Fruit fly (Drosophila melanogaster) whole organism, embryonic: ENCODE measurements around the gene CG34001.
A peak's percentile ranks its signal among the peaks of the same experiment; 100 is the strongest.

Experiments
- Adf1 ChIP-seq: fragments of 200-800 bp; sonication (Bioruptor generic); IDR thresholded peaks from 2 replicates; pipeline ENCODE4 v1.3.6; 2022; ENCODE audit warnings: missing biosample characterization, missing genetic modification characterization
- Atf-2 ChIP-seq: fragments of 200-800 bp; sonication (Bioruptor generic); optimal IDR thresholded peaks from 2 replicates; lab custom pipeline; 2016; ENCODE audit warnings: missing biosample characterization, missing genetic modification characterization
- B-H1 ChIP-seq: fragments of 200-800 bp; sonication (Bioruptor generic); IDR thresholded peaks from 3 replicates; pipeline ENCODE4 v1.3.6; 2022; ENCODE audit warnings: missing biosample characterization, missing genetic modification characterization
- CG10431 ChIP-seq: fragments of 200-800 bp; sonication (Bioruptor generic); optimal IDR thresholded peaks from 3 replicates; lab custom pipeline; 2018; ENCODE audit warnings: missing biosample characterization, mild to moderate bottlenecking, missing genetic modification characterization
- CG10654 ChIP-seq: fragments of 200-800 bp; sonication (Bioruptor generic); optimal IDR thresholded peaks from 2 replicates; lab custom pipeline; 2016; ENCODE audit warnings: missing biosample characterization, missing genetic modification characterization
- CG11093 ChIP-seq: fragments of 200-800 bp; sonication (Bioruptor generic); IDR thresholded peaks from 3 replicates; pipeline ENCODE4 v1.3.6; 2022; ENCODE audit warnings: missing biosample characterization, missing genetic modification characterization
- CG12071 ChIP-seq: fragments of 200-800 bp; sonication (Bioruptor generic); optimal IDR thresholded peaks from 3 replicates; lab custom pipeline; 2018; ENCODE audit warnings: missing biosample characterization, mild to moderate bottlenecking, missing genetic modification characterization
- CG14050 ChIP-seq: fragments of 200-800 bp; sonication (Bioruptor generic); IDR thresholded peaks from 3 replicates; pipeline ENCODE4 v1.3.6; 2022; ENCODE audit warnings: missing biosample characterization, missing genetic modification characterization
- CG15514 ChIP-seq: fragments of 200-800 bp; sonication (Bioruptor generic); optimal IDR thresholded peaks from 3 replicates; lab custom pipeline; 2017; ENCODE audit warnings: missing biosample characterization, missing genetic modification characterization, mild to moderate bottlenecking, moderate library complexity, missing genetic modification reagents
- CG16779 ChIP-seq: fragments of 200-800 bp; sonication (Bioruptor generic); IDR thresholded peaks from 2 replicates; pipeline ENCODE4 v1.3.6; 2022; ENCODE audit warnings: missing biosample characterization, missing genetic modification characterization
- CG17912 ChIP-seq: fragments of 200-800 bp; sonication (Bioruptor generic); optimal IDR thresholded peaks from 2 replicates; lab custom pipeline; 2018; ENCODE audit warnings: missing biosample characterization, mild to moderate bottlenecking, missing genetic modification characterization
- CG33557 ChIP-seq: fragments of 200-800 bp; sonication (Bioruptor generic); optimal IDR thresholded peaks from 2 replicates; lab custom pipeline; 2019; ENCODE audit warnings: missing biosample characterization, mild to moderate bottlenecking, missing genetic modification characterization, moderate library complexity
- CG4707 ChIP-seq: fragments of 200-800 bp; sonication (Bioruptor generic); optimal IDR thresholded peaks from 2 replicates; lab custom pipeline; 2018; ENCODE audit warnings: missing biosample characterization, mild to moderate bottlenecking, missing genetic modification characterization, moderate library complexity
- CG7928 ChIP-seq: fragments of 200-800 bp; sonication (Bioruptor generic); optimal IDR thresholded peaks from 2 replicates; lab custom pipeline; 2017; ENCODE audit warnings: missing biosample characterization, mild to moderate bottlenecking, missing genetic modification characterization
- CoRest ChIP-seq: fragments of 200-800 bp; sonication (Bioruptor generic); optimal IDR thresholded peaks from 3 replicates; lab custom pipeline; 2018; ENCODE audit warnings: missing biosample characterization, mild to moderate bottlenecking, missing genetic modification characterization, moderate library complexity
- D19B ChIP-seq: fragments of 200-800 bp; sonication (Bioruptor generic); optimal IDR thresholded peaks from 2 replicates; lab custom pipeline; 2017; ENCODE audit warnings: missing biosample characterization, mild to moderate bottlenecking, missing genetic modification characterization
- Deaf1 ChIP-seq: fragments of 200-800 bp; optimal IDR thresholded peaks from 3 replicates; lab custom pipeline; 2019; ENCODE audit warnings: missing biosample characterization, mild to moderate bottlenecking, missing genetic modification characterization, moderate library complexity
- Drgx ChIP-seq: fragments of 200-800 bp; sonication (Bioruptor generic); IDR thresholded peaks from 2 replicates; pipeline ENCODE4 v1.3.6; 2022; ENCODE audit warnings: missing biosample characterization, missing genetic modification characterization
- E2f1 ChIP-seq: fragments of 200-800 bp; sonication (Bioruptor generic); IDR thresholded peaks from 2 replicates; pipeline ENCODE4 v1.3.6; 2022; ENCODE audit warnings: missing biosample characterization, missing genetic modification characterization
- HLH4C ChIP-seq: fragments of 200-800 bp; sonication (Bioruptor generic); IDR thresholded peaks from 3 replicates; pipeline ENCODE4 v1.3.6; 2022; ENCODE audit warnings: missing biosample characterization, missing genetic modification characterization; ENCODE audit not compliant: partially characterized antibody
- Med ChIP-seq: fragments of 200-800 bp; sonication (Bioruptor generic); peaks from one replicate; lab custom pipeline; 2016; ENCODE audit warnings: missing biosample characterization, missing genetic modification characterization, mild to moderate bottlenecking, inconsistent platforms, moderate library complexity
- Mes4 ChIP-seq: fragments of 200-800 bp; sonication (Bioruptor generic); optimal IDR thresholded peaks from 2 replicates; lab custom pipeline; 2016; ENCODE audit warnings: missing biosample characterization, missing genetic modification characterization
- NFAT ChIP-seq: fragments of 200-800 bp; sonication (Bioruptor generic); IDR thresholded peaks from 2 replicates; pipeline ENCODE4 v1.3.6; 2022; ENCODE audit warnings: missing biosample characterization, missing genetic modification characterization
- NK7.1 ChIP-seq: fragments of 200-800 bp; sonication (Bioruptor generic); optimal IDR thresholded peaks from 3 replicates; lab custom pipeline; 2016; ENCODE audit warnings: missing biosample characterization, missing genetic modification characterization
- Oli ChIP-seq: fragments of 200-800 bp; sonication (Bioruptor generic); optimal IDR thresholded peaks from 2 replicates; lab custom pipeline; 2018; ENCODE audit warnings: missing biosample characterization, mild to moderate bottlenecking, missing genetic modification characterization, moderate library complexity
- Spps ChIP-seq: fragments of 200-800 bp; sonication (Bioruptor generic); optimal IDR thresholded peaks from 2 replicates; lab custom pipeline; 2018; ENCODE audit warnings: missing biosample characterization, mild to moderate bottlenecking, missing genetic modification characterization
- Taf1 ChIP-seq: fragments of 200-800 bp; sonication (Bioruptor generic); IDR thresholded peaks from 2 replicates; pipeline ENCODE4 v1.3.6; 2022; ENCODE audit warnings: missing biosample characterization, missing genetic modification characterization
- ap ChIP-seq: fragments of 200-800 bp; sonication (Bioruptor generic); IDR thresholded peaks from 2 replicates; pipeline ENCODE4 v1.3.6; 2022; ENCODE audit warnings: missing biosample characterization, missing genetic modification characterization
- cato ChIP-seq: fragments of 200-800 bp; sonication (Bioruptor generic); optimal IDR thresholded peaks from 2 replicates; lab custom pipeline; 2016; ENCODE audit warnings: missing biosample characterization, missing genetic modification characterization, borderline replicate concordance
- cwo ChIP-seq: fragments of 200-800 bp; sonication (Bioruptor generic); optimal IDR thresholded peaks from 3 replicates; lab custom pipeline; 2017; ENCODE audit warnings: missing biosample characterization, missing genetic modification characterization, mild to moderate bottlenecking, moderate library complexity, missing genetic modification reagents
- dan ChIP-seq: fragments of 200-800 bp; sonication (Bioruptor generic); IDR thresholded peaks from 2 replicates; pipeline ENCODE4 v1.3.6; 2022; ENCODE audit warnings: missing biosample characterization, missing genetic modification characterization
- dm ChIP-seq: fragments of 200-800 bp; sonication (Bioruptor generic); optimal IDR thresholded peaks from 3 replicates; lab custom pipeline; 2016; ENCODE audit warnings: missing biosample characterization, missing genetic modification characterization
- grau ChIP-seq: fragments of 200-800 bp; optimal IDR thresholded peaks from 3 replicates; lab custom pipeline; 2019; ENCODE audit warnings: missing biosample characterization, mild to moderate bottlenecking, missing genetic modification characterization, moderate library complexity
- inv ChIP-seq: fragments of 200-800 bp; sonication (Bioruptor generic); IDR thresholded peaks from 2 replicates; pipeline ENCODE4 v1.3.6; 2022; ENCODE audit warnings: missing biosample characterization, missing genetic modification characterization; ENCODE audit not compliant: partially characterized antibody
- jing ChIP-seq: fragments of 200-800 bp; sonication (Bioruptor generic); optimal IDR thresholded peaks from 2 replicates; lab custom pipeline; 2018; ENCODE audit warnings: missing biosample characterization, mild to moderate bottlenecking, missing genetic modification characterization
- lbe ChIP-seq: fragments of 200-800 bp; sonication (Bioruptor generic); optimal IDR thresholded peaks from 2 replicates; lab custom pipeline; 2016; ENCODE audit warnings: missing biosample characterization, mild to moderate bottlenecking, missing genetic modification characterization
- prd ChIP-seq, 3 experiments: fragments of >200 bp in 2 of 3; fragments of 200-800 bp in 1 of 3; sonication (Bioruptor generic) in 1 of 3; optimal IDR thresholded peaks in 2 of 3; IDR thresholded peaks in 1 of 3; 2 replicates in 2 of 3; 3 replicates in 1 of 3; pipeline versions ENCODE4 v1.3.6 to Lab custom; 2017 to 2022; ENCODE audit warnings: missing biosample characterization in 1 of 3, missing genetic modification characterization in 1 of 3
- pros ChIP-seq: fragments of 200-800 bp; sonication (Bioruptor generic); optimal IDR thresholded peaks from 3 replicates; lab custom pipeline; 2019; ENCODE audit warnings: missing biosample characterization, mild to moderate bottlenecking, missing genetic modification characterization, moderate library complexity
- psq ChIP-seq: fragments of 200-800 bp; sonication (Bioruptor generic); optimal IDR thresholded peaks from 2 replicates; lab custom pipeline; 2017; ENCODE audit warnings: missing biosample characterization, missing genetic modification characterization
- rib ChIP-seq: fragments of 200-800 bp; sonication (Bioruptor generic); IDR thresholded peaks from 2 replicates; pipeline ENCODE4 v1.3.6; 2022; ENCODE audit warnings: missing biosample characterization, missing genetic modification characterization
- shn ChIP-seq: fragments of 200-800 bp; sonication (Bioruptor generic); optimal IDR thresholded peaks from 3 replicates; lab custom pipeline; 2016; ENCODE audit warnings: missing biosample characterization, missing genetic modification characterization
- sisA ChIP-seq: fragments of 200-800 bp; sonication (Bioruptor generic); IDR thresholded peaks from 2 replicates; pipeline ENCODE4 v1.3.6; 2022; ENCODE audit warnings: missing biosample characterization, missing genetic modification characterization
- ttk ChIP-seq: fragments of 200-800 bp; sonication (Bioruptor generic); IDR thresholded peaks from 2 replicates; pipeline ENCODE4 v2.1.2; 2022; ENCODE audit warnings: missing biosample characterization, missing genetic modification characterization
- tx ChIP-seq: fragments of 200-800 bp; sonication (Bioruptor generic); optimal IDR thresholded peaks from 2 replicates; lab custom pipeline; 2016; ENCODE audit warnings: missing biosample characterization, missing genetic modification characterization
- unc-4 ChIP-seq: fragments of 200-800 bp; sonication (Bioruptor generic); IDR thresholded peaks from 2 replicates; pipeline ENCODE4 v1.3.6; 2022; ENCODE audit warnings: missing biosample characterization, missing genetic modification characterization; ENCODE audit not compliant: partially characterized antibody
- vfl ChIP-seq: fragments of 200-800 bp; sonication (Bioruptor generic); optimal IDR thresholded peaks from 2 replicates; lab custom pipeline; 2016; ENCODE audit warnings: missing biosample characterization, missing genetic modification characterization
- vvl ChIP-seq: fragments of 200-800 bp; sonication (Bioruptor generic); IDR thresholded peaks from 2 replicates; pipeline ENCODE4 v1.3.6; 2022; ENCODE audit warnings: missing biosample characterization, missing genetic modification characterization
- wdn ChIP-seq: fragments of 200-800 bp; sonication (Bioruptor generic); IDR thresholded peaks from 2 replicates; pipeline ENCODE4 v1.3.6; 2022; ENCODE audit warnings: missing biosample characterization, missing genetic modification characterization
- wek ChIP-seq: fragments of 200-800 bp; sonication (Bioruptor generic); optimal IDR thresholded peaks from 3 replicates; lab custom pipeline; 2018; ENCODE audit warnings: missing biosample characterization, mild to moderate bottlenecking, missing genetic modification characterization, moderate library complexity

Gene CG34001

dm6 chr3L:10656451-10657198 is 25.7 kb downstream of the CG34001 start (continued):
- peak; percentile 51 for TF ChIP-seq psq (GFP tag; lab: Kevin White, UChicago)
- peak; percentile 52 for TF ChIP-seq cato (GFP tag; lab: Kevin White, UChicago)
- no peak for TF ChIP-seq NFAT (GFP tag; lab: Robert Waterston, UW)
- no peak for TF ChIP-seq dm (GFP tag; lab: Kevin White, UChicago)
- peak; percentile 16 for TF ChIP-seq jing (GFP tag; lab: Kevin White, UChicago)
- TF ChIP-seq Adf1 = no peak
- no peak; the same call in 2 of the 3 replicates for TF ChIP-seq CG11093
- TF ChIP-seq pros = no peak
- no peak; the same call in 1 of the 2 replicates for TF ChIP-seq Drgx (GFP tag; lab: Robert Waterston, UW)
- TF ChIP-seq CG17912 (GFP tag; lab: Kevin White, UChicago) = peak; percentile 72
- no peak for TF ChIP-seq prd (optimal IDR thresholded peaks at IDR 0.05; lab: Kevin White, UChicago)
- no peak for TF ChIP-seq prd (GFP tag; IDR thresholded peaks at IDR 0.05; lab: Robert Waterston, UW)
- no peak for TF ChIP-seq CG14050
- peak; percentile 54 for TF ChIP-seq CG10654
- TF ChIP-seq Spps (tag; lab: Kevin White, UChicago) = peak; percentile 24
- TF ChIP-seq vvl (GFP tag; lab: Robert Waterston, UW) = no peak
- TF ChIP-seq wek (GFP tag; lab: Kevin White, UChicago) = peak; percentile 77
- TF ChIP-seq E2f1 (GFP tag; lab: Robert Waterston, UW) = 0 out of 2 replicates have a peak, but pooled peaks have one; percentile 14
- no peak for TF ChIP-seq ttk (GFP tag; lab: Robert Waterston, UW)
- TF ChIP-seq CG12071 (GFP tag; lab: Kevin White, UChicago) = peak; percentile 88
- peak; percentile 78 for TF ChIP-seq CG4707
- no peak for TF ChIP-seq unc-4 (GFP tag; lab: Robert Waterston, UW)
- no peak for TF ChIP-seq Taf1 (GFP tag; lab: Robert Waterston, UW)
- peak; percentile 58 for TF ChIP-seq cwo (GFP tag; lab: Kevin White, UChicago)
- no peak for TF ChIP-seq rib (GFP tag; lab: Robert Waterston, UW)
- TF ChIP-seq vfl (GFP tag; lab: Kevin White, UChicago) = peak; percentile 37
- no peak for TF ChIP-seq lbe
- peak; percentile 63 for TF ChIP-seq CoRest
- peak; percentile 61 for TF ChIP-seq CG15514
- no peak for TF ChIP-seq dan (GFP tag; lab: Robert Waterston, UW)
- no peak for TF ChIP-seq sisA (GFP tag; lab: Robert Waterston, UW)
- TF ChIP-seq D19B = peak; percentile 35
- no peak for TF ChIP-seq inv
- peak; percentile 96 for TF ChIP-seq Med (GFP tag; lab: Kevin White, UChicago)
- no peak for TF ChIP-seq wdn (GFP tag; lab: Robert Waterston, UW)
- peak; percentile 23 for TF ChIP-seq tx (GFP tag; lab: Kevin White, UChicago)
- peak; percentile 70 for TF ChIP-seq NK7.1 (GFP tag; lab: Kevin White, UChicago)
- TF ChIP-seq shn (GFP tag; lab: Kevin White, UChicago) = peak; percentile 52
- peak; percentile 43 for TF ChIP-seq grau
- TF ChIP-seq B-H1 = peak; percentile 37; the same call in 1 of the 3 replicates
- peak; percentile 40 for TF ChIP-seq CG33557 (GFP tag; lab: Kevin White, UChicago)
- TF ChIP-seq CG10431 (GFP tag; lab: Kevin White, UChicago) = peak; percentile 43
- TF ChIP-seq Atf-2 (GFP tag; lab: Kevin White, UChicago) = peak; percentile 32
- TF ChIP-seq Deaf1 (tag; lab: Kevin White, UChicago) = no peak
- no peak for TF ChIP-seq HLH4C (GFP tag; lab: Robert Waterston, UW)
- TF ChIP-seq CG16779 (GFP tag; lab: Robert Waterston, UW) = no peak
- TF ChIP-seq CG7928 = no peak
- TF ChIP-seq Mes4 (GFP tag; lab: Kevin White, UChicago) = peak; percentile 70
- peak; percentile 30; the same call in 1 of the 2 replicates for TF ChIP-seq ap
- TF ChIP-seq Oli (tag; lab: Kevin White, UChicago) = peak; percentile 44
